Fruit fly (Drosophila melanogaster) Kc167 (cell line): ENCODE measurements around the gene Osi7.

ENCODE experiments used
- Myc ChIP-seq: fragments of >200 bp; optimal IDR thresholded peaks from 2 replicates; lab custom pipeline; 2017; ENCODE audit warnings: missing external identifiers
- Sin3A ChIP-seq: fragments of >200 bp; optimal IDR thresholded peaks from 2 replicates; lab custom pipeline; 2018; ENCODE audit warnings: missing external identifiers
- h ChIP-seq: fragments of >200 bp; optimal IDR thresholded peaks from 3 replicates; lab custom pipeline; 2018; ENCODE audit warnings: missing external identifiers
- insv ChIP-seq: fragments of >200 bp; optimal IDR thresholded peaks from 3 replicates; lab custom pipeline; 2018; ENCODE audit warnings: missing external identifiers
- psq ChIP-seq: fragments of >200 bp; optimal IDR thresholded peaks from 2 replicates; lab custom pipeline; 2017; ENCODE audit warnings: missing external identifiers
- ttk ChIP-seq: sonication (Bioruptor generic); optimal IDR thresholded peaks from 2 replicates; lab custom pipeline; 2017; ENCODE audit warnings: missing external identifiers

Gene Osi7

dm6 chr3R:6229055-6229841 lies 19.5 kb upstream of the Osi7 start:
- TF ChIP-seq ttk (lab: Kevin White, UChicago) (no peak), Myc (lab: Kevin White, UChicago) (no peak), h (no peak), insv (no peak)

dm6 chr3R:6230298-6230697 lies 18.5 kb upstream of the Osi7 start:
- no peak for TF ChIP-seq Myc (lab: Kevin White, UChicago)
- TF ChIP-seq insv = no peak
- no peak for TF ChIP-seq Sin3A
- TF ChIP-seq ttk (lab: Kevin White, UChicago) = no peak

dm6 chr3R:6231391-6231790 lies 17.4 kb upstream of the Osi7 start:
- TF ChIP-seq ttk (lab: Kevin White, UChicago) = no peak
- no peak for TF ChIP-seq Sin3A
- no peak for TF ChIP-seq insv
- TF ChIP-seq Myc (lab: Kevin White, UChicago) = no peak
- TF ChIP-seq psq (lab: Kevin White, UChicago) = no peak

- TF ChIP-seq Sin3A (no peak), h (no peak), insv (no peak), ttk (lab: Kevin White, UChicago) (no peak), Myc (lab: Kevin White, UChicago) (no peak), psq (lab: Kevin White, UChicago) (no peak)
Measured at dm6 chr3R:6233104-6233503, 15.7 kb upstream of the Osi7 start.

dm6 chr3R:6234189-6234758 lies 14.5 kb upstream of the Osi7 start, which contains the start of gene Osi6:
Gene Osi6 (plus strand): TSS chr3R:6234708.
- TF ChIP-seq psq (lab: Kevin White, UChicago) (no peak), ttk (lab: Kevin White, UChicago) (no peak), Sin3A (no peak), insv (no peak), Myc (lab: Kevin White, UChicago) (no peak), h (no peak)

- no peak for TF ChIP-seq Myc (lab: Kevin White, UChicago)
- TF ChIP-seq psq (lab: Kevin White, UChicago) = no peak
- no peak for TF ChIP-seq h
- TF ChIP-seq ttk (lab: Kevin White, UChicago) = no peak
- no peak for TF ChIP-seq Sin3A
- TF ChIP-seq insv = no peak
Measured at dm6 chr3R:6238977-6239376, 9.8 kb upstream of the Osi7 start.

dm6 chr3R:6240263-6240662 lies 8.5 kb upstream of the Osi7 start:
- TF ChIP-seq insv = no peak
- TF ChIP-seq Myc (lab: Kevin White, UChicago) = no peak
- no peak for TF ChIP-seq psq (lab: Kevin White, UChicago)
- no peak for TF ChIP-seq Sin3A
- TF ChIP-seq ttk (lab: Kevin White, UChicago) = no peak
- TF ChIP-seq h = no peak

- TF ChIP-seq Myc (lab: Kevin White, UChicago) (no peak), psq (lab: Kevin White, UChicago) (no peak), ttk (lab: Kevin White, UChicago) (no peak)
Measured at dm6 chr3R:6241289-6241688, 7.5 kb upstream of the Osi7 start.

dm6 chr3R:6244035-6244434 lies 4.8 kb upstream of the Osi7 start:
- no peak for TF ChIP-seq ttk (lab: Kevin White, UChicago)
- TF ChIP-seq Myc (lab: Kevin White, UChicago) = no peak
- no peak for TF ChIP-seq psq (lab: Kevin White, UChicago)
- TF ChIP-seq Sin3A = no peak
- TF ChIP-seq insv = no peak
- TF ChIP-seq h = no peak

- no peak for TF ChIP-seq psq (lab: Kevin White, UChicago)
- TF ChIP-seq Sin3A = no peak
- no peak for TF ChIP-seq Myc (lab: Kevin White, UChicago)
- TF ChIP-seq insv = no peak
- no peak for TF ChIP-seq h
- no peak for TF ChIP-seq ttk (lab: Kevin White, UChicago)
Measured at dm6 chr3R:6244986-6245385, 3.8 kb upstream of the Osi7 start.

- TF ChIP-seq h (no peak), insv (no peak), psq (lab: Kevin White, UChicago) (no peak), Sin3A (no peak), Myc (lab: Kevin White, UChicago) (no peak), ttk (lab: Kevin White, UChicago) (no peak)
Measured at dm6 chr3R:6252809-6253208, 4.0 kb downstream of the Osi7 start.

- no peak for TF ChIP-seq insv
- TF ChIP-seq h = no peak
Measured at dm6 chr3R:6254438-6254837, 5.6 kb downstream of the Osi7 start.

dm6 chr3R:6254875-6255274 lies 6.1 kb downstream of the Osi7 start, which contains the start of gene Osi8:
Gene Osi8 (plus strand): TSS chr3R:6255175.
- TF ChIP-seq h = no peak
- TF ChIP-seq psq (lab: Kevin White, UChicago) = no peak
- no peak for TF ChIP-seq Myc (lab: Kevin White, UChicago)
